Fruit fly (Drosophila melanogaster) whole organism, embryonic: ENCODE data around the gene ATPsynC.

ENCODE experiments used
- CG10267 ChIP-seq: fragments of 200-800 bp; sonication (Bioruptor generic); optimal IDR thresholded peaks from 2 replicates; lab custom pipeline; 2018; ENCODE audit warnings: missing biosample characterization, mild to moderate bottlenecking, missing genetic modification characterization, moderate library complexity
- CG10274 ChIP-seq: fragments of 200-800 bp; sonication (Bioruptor generic); optimal IDR thresholded peaks from 3 replicates; lab custom pipeline; 2017; ENCODE audit warnings: missing biosample characterization, mild to moderate bottlenecking, missing genetic modification characterization
- CG10321 ChIP-seq: fragments of 200-800 bp; sonication (Bioruptor generic); IDR thresholded peaks from 2 replicates; pipeline ENCODE4 v1.3.6; 2022; ENCODE audit warnings: missing biosample characterization, missing genetic modification characterization
- CG10543 ChIP-seq: fragments of 200-800 bp; sonication (Bioruptor generic); optimal IDR thresholded peaks from 3 replicates; lab custom pipeline; 2017; ENCODE audit warnings: missing biosample characterization, mild to moderate bottlenecking, missing genetic modification characterization, moderate library complexity
- CG10979 ChIP-seq: fragments of 200-800 bp; sonication (Bioruptor generic); optimal IDR thresholded peaks from 2 replicates; lab custom pipeline; 2018; ENCODE audit warnings: missing biosample characterization, mild to moderate bottlenecking, missing genetic modification characterization, moderate library complexity
- CG11247 ChIP-seq: fragments of 200-800 bp; sonication (Bioruptor generic); IDR thresholded peaks from 2 replicates; pipeline ENCODE4 v1.3.6; 2022; ENCODE audit warnings: missing biosample characterization, missing genetic modification characterization
- CG11456 ChIP-seq: fragments of 200-800 bp; sonication (Bioruptor generic); IDR thresholded peaks from 3 replicates; pipeline ENCODE4 v1.3.6; 2022; ENCODE audit warnings: missing biosample characterization, missing genetic modification characterization
- CG12391 ChIP-seq: fragments of 200-800 bp; sonication (Bioruptor generic); optimal IDR thresholded peaks from 3 replicates; lab custom pipeline; 2018; ENCODE audit warnings: missing biosample characterization, mild to moderate bottlenecking, missing genetic modification characterization, moderate library complexity
- CG14014 ChIP-seq: fragments of 200-800 bp; sonication (Bioruptor generic); IDR thresholded peaks from 2 replicates; pipeline ENCODE4 v1.3.6; 2022; ENCODE audit warnings: missing biosample characterization, missing genetic modification characterization
- CG17568 ChIP-seq: fragments of 200-800 bp; sonication (Bioruptor generic); optimal IDR thresholded peaks from 2 replicates; lab custom pipeline; 2018; ENCODE audit warnings: missing biosample characterization, mild to moderate bottlenecking, missing genetic modification characterization, moderate library complexity
- CG17802 ChIP-seq: fragments of 200-800 bp; sonication (Bioruptor generic); optimal IDR thresholded peaks from 2 replicates; lab custom pipeline; 2018; ENCODE audit warnings: missing biosample characterization, mild to moderate bottlenecking, missing genetic modification characterization, moderate library complexity
- CG1832 ChIP-seq: fragments of 200-800 bp; sonication (Bioruptor generic); optimal IDR thresholded peaks from 2 replicates; lab custom pipeline; 2017; ENCODE audit warnings: missing biosample characterization, mild to moderate bottlenecking, missing genetic modification characterization, inconsistent platforms
- CG2889 ChIP-seq: fragments of 200-800 bp; sonication (Bioruptor generic); IDR thresholded peaks from 3 replicates; pipeline ENCODE4 v1.3.6; 2022; ENCODE audit warnings: missing biosample characterization, missing genetic modification characterization
- CG30431 ChIP-seq: fragments of 200-800 bp; sonication (Bioruptor generic); optimal IDR thresholded peaks from 2 replicates; lab custom pipeline; 2017; ENCODE audit warnings: missing biosample characterization, missing genetic modification characterization
- CG31441 ChIP-seq: fragments of 200-800 bp; sonication (Bioruptor generic); IDR thresholded peaks from 2 replicates; pipeline ENCODE4 v1.3.6; 2022; ENCODE audit warnings: missing biosample characterization, missing genetic modification characterization
- CG3847 ChIP-seq: fragments of 200-800 bp; sonication (Bioruptor generic); IDR thresholded peaks from 2 replicates; pipeline ENCODE4 v1.3.6; 2022; ENCODE audit warnings: missing biosample characterization, missing genetic modification characterization
- CG4282 ChIP-seq: fragments of 200-800 bp; sonication (Bioruptor generic); optimal IDR thresholded peaks from 2 replicates; lab custom pipeline; 2016; ENCODE audit warnings: missing biosample characterization, missing genetic modification characterization
- CG4707 ChIP-seq: fragments of 200-800 bp; sonication (Bioruptor generic); optimal IDR thresholded peaks from 2 replicates; lab custom pipeline; 2018; ENCODE audit warnings: missing biosample characterization, mild to moderate bottlenecking, missing genetic modification characterization, moderate library complexity
- CG4730 ChIP-seq: fragments of 200-800 bp; sonication (Bioruptor generic); IDR thresholded peaks from 2 replicates; pipeline ENCODE4 v1.3.6; 2022; ENCODE audit warnings: missing biosample characterization, missing genetic modification characterization
- CG7357 ChIP-seq: fragments of 200-800 bp; sonication (Bioruptor generic); IDR thresholded peaks from 3 replicates; pipeline ENCODE4 v1.3.6; 2022; ENCODE audit warnings: missing biosample characterization, missing genetic modification characterization
- CG8359 ChIP-seq: fragments of 200-800 bp; sonication (Bioruptor generic); optimal IDR thresholded peaks from 2 replicates; lab custom pipeline; 2017; ENCODE audit warnings: missing biosample characterization, mild to moderate bottlenecking, missing genetic modification characterization, borderline replicate concordance
- Dll ChIP-seq: fragments of 200-800 bp; sonication (Bioruptor generic); IDR thresholded peaks from 4 replicates; pipeline ENCODE4 v1.3.6; 2022; ENCODE audit warnings: missing biosample characterization, missing genetic modification characterization; ENCODE audit not compliant: partially characterized antibody
- E2f1 ChIP-seq: fragments of 200-800 bp; sonication (Bioruptor generic); IDR thresholded peaks from 2 replicates; pipeline ENCODE4 v1.3.6; 2022; ENCODE audit warnings: missing biosample characterization, missing genetic modification characterization
- Fer3 ChIP-seq: fragments of 200-800 bp; sonication (Bioruptor generic); optimal IDR thresholded peaks from 2 replicates; lab custom pipeline; 2018; ENCODE audit warnings: missing biosample characterization, mild to moderate bottlenecking, missing genetic modification characterization, moderate library complexity
- HmgD ChIP-seq: fragments of 200-800 bp; sonication (Bioruptor generic); optimal IDR thresholded peaks from 3 replicates; lab custom pipeline; 2016; ENCODE audit warnings: missing biosample characterization, missing genetic modification characterization
- Med ChIP-seq: fragments of 200-800 bp; sonication (Bioruptor generic); peaks from one replicate; lab custom pipeline; 2016; ENCODE audit warnings: missing biosample characterization, missing genetic modification characterization, mild to moderate bottlenecking, inconsistent platforms, moderate library complexity
- Nf-YC ChIP-seq: fragments of 200-800 bp; optimal IDR thresholded peaks from 3 replicates; lab custom pipeline; 2019; ENCODE audit warnings: missing biosample characterization, mild to moderate bottlenecking, missing genetic modification characterization, moderate library complexity
- NfI ChIP-seq: fragments of 200-800 bp; sonication (Bioruptor generic); optimal IDR thresholded peaks from 3 replicates; lab custom pipeline; 2018; ENCODE audit warnings: missing biosample characterization, mild to moderate bottlenecking, missing genetic modification characterization, moderate library complexity
- Optix ChIP-seq: fragments of 200-800 bp; sonication (Bioruptor generic); IDR thresholded peaks from 3 replicates; pipeline ENCODE4 v1.3.6; 2022; ENCODE audit warnings: missing biosample characterization, missing genetic modification characterization
- Ravus ChIP-seq: fragments of 200-800 bp; sonication (Bioruptor generic); IDR thresholded peaks from 2 replicates; pipeline ENCODE4 v1.3.6; 2022; ENCODE audit warnings: missing biosample characterization, missing genetic modification characterization
- al ChIP-seq: fragments of 200-800 bp; sonication (Bioruptor generic); IDR thresholded peaks from 2 replicates; pipeline ENCODE4 v1.3.6; 2022; ENCODE audit warnings: missing biosample characterization, missing genetic modification characterization
- az2 ChIP-seq: fragments of 200-800 bp; sonication (Bioruptor generic); optimal IDR thresholded peaks from 3 replicates; lab custom pipeline; 2016; ENCODE audit warnings: missing biosample characterization, missing genetic modification characterization
- br ChIP-seq: fragments of >200 bp; optimal IDR thresholded peaks from 2 replicates; lab custom pipeline; 2017
- cad ChIP-seq: fragments of >200 bp; optimal IDR thresholded peaks from 2 replicates; lab custom pipeline; 2017; ENCODE audit warnings: missing biosample characterization, missing genetic modification characterization
- caup ChIP-seq: fragments of 200-800 bp; sonication (Bioruptor generic); optimal IDR thresholded peaks from 3 replicates; lab custom pipeline; 2017; ENCODE audit warnings: missing biosample characterization, mild to moderate bottlenecking, missing genetic modification characterization, moderate library complexity; ENCODE audit not compliant: severe bottlenecking
- dimm ChIP-seq: fragments of 200-800 bp; sonication (Bioruptor generic); IDR thresholded peaks from 2 replicates; pipeline ENCODE4 v1.3.6; 2022; ENCODE audit warnings: missing biosample characterization, missing genetic modification characterization
- fd96Cb ChIP-seq: fragments of 200-800 bp; sonication (Bioruptor generic); optimal IDR thresholded peaks from 2 replicates; lab custom pipeline; 2018; ENCODE audit warnings: missing biosample characterization, mild to moderate bottlenecking, missing genetic modification characterization, moderate library complexity
- gfzf ChIP-seq: fragments of 200-800 bp; sonication (Bioruptor generic); optimal IDR thresholded peaks from 2 replicates; lab custom pipeline; 2016; ENCODE audit warnings: missing biosample characterization, mild to moderate bottlenecking, missing genetic modification characterization, moderate library complexity
- gro ChIP-seq: fragments of 200-800 bp; sonication (Bioruptor generic); optimal IDR thresholded peaks from 2 replicates; lab custom pipeline; 2016; ENCODE audit warnings: missing biosample characterization, missing genetic modification characterization
- her ChIP-seq: fragments of 200-800 bp; sonication (Bioruptor generic); optimal IDR thresholded peaks from 2 replicates; lab custom pipeline; 2016; ENCODE audit warnings: missing biosample characterization, missing genetic modification characterization
- mam ChIP-seq: fragments of 200-800 bp; sonication (Bioruptor generic); optimal IDR thresholded peaks from 3 replicates; lab custom pipeline; 2016; ENCODE audit warnings: missing biosample characterization, missing genetic modification characterization
- nmo ChIP-seq: fragments of 200-800 bp; sonication (Bioruptor generic); optimal IDR thresholded peaks from 2 replicates; lab custom pipeline; 2018; ENCODE audit warnings: missing biosample characterization, mild to moderate bottlenecking, missing genetic modification characterization, moderate library complexity
- ranshi ChIP-seq: fragments of 200-800 bp; sonication (Bioruptor generic); IDR thresholded peaks from 2 replicates; pipeline ENCODE4 v1.3.6; 2022; ENCODE audit warnings: missing biosample characterization, missing genetic modification characterization
- run ChIP-seq: fragments of 200-800 bp; sonication (Bioruptor generic); optimal IDR thresholded peaks from 3 replicates; lab custom pipeline; 2018; ENCODE audit warnings: missing biosample characterization, mild to moderate bottlenecking, missing genetic modification characterization
- scrt ChIP-seq: fragments of 200-800 bp; sonication (Bioruptor generic); optimal IDR thresholded peaks from 2 replicates; lab custom pipeline; 2018; ENCODE audit warnings: missing biosample characterization, mild to moderate bottlenecking, missing genetic modification characterization, moderate library complexity
- sisA ChIP-seq: fragments of 200-800 bp; sonication (Bioruptor generic); IDR thresholded peaks from 2 replicates; pipeline ENCODE4 v1.3.6; 2022; ENCODE audit warnings: missing biosample characterization, missing genetic modification characterization
- tio ChIP-seq: fragments of 200-800 bp; sonication (Bioruptor generic); optimal IDR thresholded peaks from 2 replicates; lab custom pipeline; 2017; ENCODE audit warnings: missing biosample characterization, missing genetic modification characterization, inconsistent platforms
- tll ChIP-seq, 2 experiments: fragments of 200-800 bp in 1 of 2; fragments of >200 bp in 1 of 2; sonication (Bioruptor generic) in 1 of 2; optimal IDR thresholded peaks; 2 replicates each; lab custom pipeline; 2017 to 2019; ENCODE audit warnings: missing biosample characterization in 2 of 2, missing genetic modification characterization in 2 of 2, mild to moderate bottlenecking in 1 of 2, moderate library complexity in 1 of 2
- tup ChIP-seq: fragments of 200-800 bp; sonication (Bioruptor generic); optimal IDR thresholded peaks from 2 replicates; lab custom pipeline; 2016; ENCODE audit warnings: missing biosample characterization, mild to moderate bottlenecking, missing genetic modification characterization, moderate library complexity
- tx ChIP-seq: fragments of 200-800 bp; sonication (Bioruptor generic); optimal IDR thresholded peaks from 2 replicates; lab custom pipeline; 2016; ENCODE audit warnings: missing biosample characterization, missing genetic modification characterization
- unpg ChIP-seq: fragments of 200-800 bp; sonication (Bioruptor generic); optimal IDR thresholded peaks from 3 replicates; lab custom pipeline; 2018; ENCODE audit warnings: missing biosample characterization, mild to moderate bottlenecking, missing genetic modification characterization, moderate library complexity

Gene ATPsynC

dm6 chr3R:31168968-31169367, 50.5 kb downstream of the ATPsynC start, which contains the start of gene stops (continued):
- TF ChIP-seq CG14014, result peak; percentile 52; the same call in 1 of the 2 replicates
- no peak for TF ChIP-seq az2 (GFP tag; lab: Kevin White, UChicago)
- TF ChIP-seq CG7357 (GFP tag; lab: Robert Waterston, UW), result no peak
- no peak for TF ChIP-seq CG12391
- TF ChIP-seq CG10267, result no peak
- peak; percentile 52 for TF ChIP-seq Fer3 (tag; lab: Kevin White, UChicago)
- TF ChIP-seq CG11247, result peak; percentile 50; the same call in 1 of the 2 replicates
- no peak for TF ChIP-seq CG4282
- no peak for TF ChIP-seq br (lab: Kevin White, UChicago)
- TF ChIP-seq E2f1 (GFP tag; lab: Robert Waterston, UW), result 0 out of 2 replicates have a peak, but pooled peaks have one; percentile 20
- no peak for TF ChIP-seq CG10274 (GFP tag; lab: Kevin White, UChicago)
- TF ChIP-seq Med (GFP tag; lab: Kevin White, UChicago), result peak; percentile 91
- TF ChIP-seq fd96Cb (tag; lab: Kevin White, UChicago), result peak; percentile 41
- TF ChIP-seq CG10543 (GFP tag; lab: Kevin White, UChicago), result no peak
- TF ChIP-seq Optix (GFP tag; lab: Robert Waterston, UW), result 0 out of 3 replicates have a peak, but pooled peaks have one; percentile 12
- no peak for TF ChIP-seq HmgD (GFP tag; lab: Kevin White, UChicago)
- peak; percentile 43; the same call in 1 of the 2 replicates for TF ChIP-seq ranshi (GFP tag; lab: Robert Waterston, UW)
- TF ChIP-seq mam (GFP tag; lab: Kevin White, UChicago), result peak; percentile 14
- TF ChIP-seq al (GFP tag; lab: Robert Waterston, UW), result no peak
- peak; percentile 47 for TF ChIP-seq CG17568 (GFP tag; lab: Kevin White, UChicago)
- no peak for TF ChIP-seq CG1832 (GFP tag; lab: Kevin White, UChicago)
- no peak for TF ChIP-seq sisA (GFP tag; lab: Robert Waterston, UW)
- no peak for TF ChIP-seq CG4730 (GFP tag; lab: Robert Waterston, UW)
- no peak for TF ChIP-seq Nf-YC (tag; lab: Kevin White, UChicago)
- no peak for TF ChIP-seq scrt (GFP tag; lab: Kevin White, UChicago)
- no peak for TF ChIP-seq CG10979 (tag; lab: Kevin White, UChicago)
- TF ChIP-seq CG31441, result peak; percentile 23; the same call in 1 of the 2 replicates
- no peak for TF ChIP-seq cad
- no peak for TF ChIP-seq gfzf (GFP tag; lab: Kevin White, UChicago)
- no peak for TF ChIP-seq tx (GFP tag; lab: Kevin White, UChicago)
- no peak for TF ChIP-seq nmo
- TF ChIP-seq CG30431 (GFP tag; lab: Kevin White, UChicago), result no peak
- TF ChIP-seq CG10321 (GFP tag; lab: Robert Waterston, UW), result no peak
- peak; percentile 59 for TF ChIP-seq CG17802
- no peak for TF ChIP-seq gro (GFP tag; lab: Kevin White, UChicago)
- TF ChIP-seq CG8359 (GFP tag; lab: Kevin White, UChicago), result peak; percentile 36
- TF ChIP-seq unpg (GFP tag; lab: Kevin White, UChicago), result peak; percentile 34
- TF ChIP-seq Dll (GFP tag; lab: Robert Waterston, UW), result 0 out of 4 replicates have a peak, but pooled peaks have one; percentile 25
- no peak for TF ChIP-seq Ravus (GFP tag; lab: Robert Waterston, UW)
- TF ChIP-seq dimm (GFP tag; lab: Robert Waterston, UW), result no peak
- TF ChIP-seq tio (GFP tag; lab: Kevin White, UChicago), result peak; percentile 48
- TF ChIP-seq CG4707 (GFP tag; lab: Kevin White, UChicago), result peak; percentile 51
- TF ChIP-seq CG2889, result 0 out of 3 replicates have a peak, but pooled peaks have one; percentile 7
- peak; percentile 57 for TF ChIP-seq caup (GFP tag; lab: Kevin White, UChicago)
- no peak for TF ChIP-seq run (tag; lab: Kevin White, UChicago)
- no peak for TF ChIP-seq her (GFP tag; lab: Kevin White, UChicago)
- 0 out of 3 replicates have a peak, but pooled peaks have one; percentile 59 for TF ChIP-seq CG11456
- TF ChIP-seq tup (GFP tag; lab: Kevin White, UChicago), result peak; percentile 18
- peak; percentile 10 for TF ChIP-seq NfI (GFP tag; lab: Kevin White, UChicago)
- TF ChIP-seq tll (GFP tag; optimal IDR thresholded peaks at IDR 0.05; lab: Kevin White, UChicago), result no peak
- TF ChIP-seq CG3847, result no peak
